Comparison of ENCODE assay signal across 1 fruit fly cellular context in the genomic region with DNA sequence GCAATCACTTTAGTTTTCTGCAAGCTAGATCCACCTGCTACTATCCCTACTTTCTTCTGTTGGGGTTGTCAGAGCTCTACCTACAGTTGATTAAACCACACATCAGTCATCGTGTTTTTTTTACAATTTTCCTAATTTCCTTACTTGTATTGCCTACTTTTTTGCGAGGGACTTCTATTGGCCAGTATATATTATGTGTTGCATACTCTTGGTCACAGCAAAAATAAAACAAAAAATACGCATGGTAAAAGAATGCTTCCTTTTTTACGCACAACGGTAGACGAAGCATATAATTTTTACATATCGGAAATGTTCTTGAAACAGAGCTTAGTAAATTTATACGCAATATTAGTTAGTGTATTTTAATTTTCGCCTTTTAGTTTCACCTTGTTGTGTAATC.
TF ChIP-seq lines count a peak whose summit lies in the region.

No protein-coding gene starts in this region.

TF ChIP-seq in whole organism, prepupa, 60 proteins besides CTCF, POLR2A, EP300 and RAD21 (continued from another document):
- TF ChIP-seq CG1621 (tag; optimal IDR thresholded peaks at IDR 0.05; lab: Kevin White, UChicago) = peak; percentile 80
- TF ChIP-seq CG8632 (GFP tag; optimal IDR thresholded peaks at IDR 0.05; lab: Kevin White, UChicago) = no peak
- TF ChIP-seq Ets96B (tag; optimal IDR thresholded peaks at IDR 0.05; lab: Kevin White, UChicago) = peak; percentile 75
- peak; percentile 52 for TF ChIP-seq spab (GFP tag; optimal IDR thresholded peaks at IDR 0.05; lab: Kevin White, UChicago)
- peak; percentile 35; the same call in 1 of the 2 replicates for TF ChIP-seq CG15336 (GFP tag; IDR thresholded peaks at IDR 0.05; lab: Robert Waterston, UW)
- TF ChIP-seq CG6163 (GFP tag; IDR thresholded peaks at IDR 0.05; lab: Robert Waterston, UW) = peak; percentile 93
- TF ChIP-seq CG31627 (GFP tag; optimal IDR thresholded peaks at IDR 0.05; lab: Kevin White, UChicago) = no peak
- TF ChIP-seq CG11294 (GFP tag; IDR thresholded peaks at IDR 0.05; lab: Robert Waterston, UW) = peak; percentile 37; the same call in 1 of the 2 replicates
- TF ChIP-seq CG11762 (GFP tag; optimal IDR thresholded peaks at IDR 0.05; lab: Kevin White, UChicago; ENCODE audit: insufficient read depth) = peak; percentile 34
- peak; percentile 54 for TF ChIP-seq Lpt (GFP tag; optimal IDR thresholded peaks at IDR 0.05; lab: Kevin White, UChicago)
- peak; percentile 23 for TF ChIP-seq Eip75B (GFP tag; optimal IDR thresholded peaks at IDR 0.05; lab: Kevin White, UChicago)
- TF ChIP-seq net (GFP tag; optimal IDR thresholded peaks at IDR 0.05; lab: Kevin White, UChicago) = peak; percentile 70
- peak; percentile 8 for TF ChIP-seq CG3919 (GFP tag; optimal IDR thresholded peaks at IDR 0.05; lab: Kevin White, UChicago)
- peak; percentile 46 for TF ChIP-seq CG9139 (GFP tag; optimal IDR thresholded peaks at IDR 0.05; lab: Kevin White, UChicago)
- peak; percentile 33 for TF ChIP-seq topi (GFP tag; optimal IDR thresholded peaks at IDR 0.05; lab: Kevin White, UChicago)
- peak; percentile 51 for TF ChIP-seq CG16779 (tag; optimal IDR thresholded peaks at IDR 0.05; lab: Kevin White, UChicago)
- TF ChIP-seq dsx (GFP tag; optimal IDR thresholded peaks at IDR 0.05; lab: Kevin White, UChicago; ENCODE audit: poor library complexity, severe bottlenecking) = peak; percentile 61
- TF ChIP-seq Sox102F (GFP tag; optimal IDR thresholded peaks at IDR 0.05; lab: Kevin White, UChicago) = peak; percentile 8
- peak; percentile 50 for TF ChIP-seq Eip78C (GFP tag; lab: Kevin White, UChicago)
- peak; percentile 75 for TF ChIP-seq CG3032 (tag; optimal IDR thresholded peaks at IDR 0.05; lab: Kevin White, UChicago)
- no peak for TF ChIP-seq Hr38 (GFP tag; optimal IDR thresholded peaks at IDR 0.05; lab: Kevin White, UChicago)
- TF ChIP-seq Met (GFP tag; optimal IDR thresholded peaks at IDR 0.05; lab: Kevin White, UChicago) = no peak
- no peak for TF ChIP-seq svp (GFP tag; lab: Kevin White, UChicago)
- TF ChIP-seq CG4318 (GFP tag; optimal IDR thresholded peaks at IDR 0.05; lab: Kevin White, UChicago) = peak; percentile 18
- no peak for TF ChIP-seq Sox15 (GFP tag; optimal IDR thresholded peaks at IDR 0.05; lab: Kevin White, UChicago)
- no peak for TF ChIP-seq CG7368 (GFP tag; optimal IDR thresholded peaks at IDR 0.05; lab: Kevin White, UChicago)
- TF ChIP-seq CG6808 (GFP tag; optimal IDR thresholded peaks at IDR 0.05; lab: Kevin White, UChicago) = peak; percentile 35
- peak; percentile 85 for TF ChIP-seq dac (GFP tag; optimal IDR thresholded peaks at IDR 0.05; lab: Kevin White, UChicago)
- no peak for TF ChIP-seq CG11902 (GFP tag; optimal IDR thresholded peaks at IDR 0.05; lab: Kevin White, UChicago)
- TF ChIP-seq OdsH (GFP tag; optimal IDR thresholded peaks at IDR 0.05; lab: Kevin White, UChicago) = peak; percentile 32
- TF ChIP-seq CG10669 (GFP tag; optimal IDR thresholded peaks at IDR 0.05; lab: Kevin White, UChicago) = peak; percentile 75
- no peak for TF ChIP-seq Eip93F (GFP tag; optimal IDR thresholded peaks at IDR 0.05; lab: Kevin White, UChicago)
- peak; percentile 39 for TF ChIP-seq CG34406 (GFP tag; optimal IDR thresholded peaks at IDR 0.05; lab: Kevin White, UChicago)
- TF ChIP-seq CG6854 (GFP tag; optimal IDR thresholded peaks at IDR 0.05; lab: Kevin White, UChicago) = peak; percentile 11
- TF ChIP-seq fd59A (GFP tag; optimal IDR thresholded peaks at IDR 0.05; lab: Kevin White, UChicago) = peak; percentile 31
- TF ChIP-seq Blimp-1 (GFP tag; optimal IDR thresholded peaks at IDR 0.05; lab: Kevin White, UChicago) = no peak
- TF ChIP-seq fd85E (GFP tag; optimal IDR thresholded peaks at IDR 0.05; lab: Kevin White, UChicago) = no peak
- TF ChIP-seq CG6276 (GFP tag; optimal IDR thresholded peaks at IDR 0.05; lab: Kevin White, UChicago) = peak; percentile 35
TF ChIP-seq in whole organism, prepupa: peak in this region for 39.
